Worm (Caenorhabditis elegans) whole organism, late embryonic: ENCODE results near the gene R05G9.3.

Source experiments
- ama-1 ChIP-seq: fragments of 150-350 bp; optimal IDR thresholded peaks from 2 replicates; lab custom pipeline; 2014
- hlh-13 ChIP-seq: fragments of 200-800 bp; sonication (Bioruptor generic); optimal IDR thresholded peaks from 2 replicates; lab custom pipeline; 2018; ENCODE audit warnings: mild to moderate bottlenecking, missing genetic modification characterization, missing compliant biosample characterization
- sox-4 ChIP-seq: sonication (generic microtip); optimal IDR thresholded peaks from 2 replicates; lab custom pipeline; 2017; ENCODE audit warnings: mild to moderate bottlenecking, missing genetic modification characterization, inconsistent platforms, missing compliant biosample characterization

ce11 chrII:6522622-6523254, 21.4 kb upstream of the R05G9.3 start:
- no peak for TF ChIP-seq sox-4 (tag; lab: Kevin White, UChicago)
- TF ChIP-seq hlh-13 (GFP tag; lab: Kevin White, UChicago) = no peak
- no peak for TF ChIP-seq ama-1
